Worm (Caenorhabditis elegans) whole organism, late embryonic: ENCODE measurements around the gene C05C8.8.

Experiments
- K02D7.2 ChIP-seq: sonication (generic microtip); optimal IDR thresholded peaks from 2 replicates; lab custom pipeline; 2017; ENCODE audit warnings: mild to moderate bottlenecking, missing genetic modification characterization, missing compliant biosample characterization
- ama-1 ChIP-seq: fragments of 150-350 bp; optimal IDR thresholded peaks from 2 replicates; lab custom pipeline; 2014
- che-1 ChIP-seq: sonication (generic microtip); optimal IDR thresholded peaks from 2 replicates; lab custom pipeline; 2016; ENCODE audit warnings: mild to moderate bottlenecking, missing genetic modification characterization, missing compliant biosample characterization
- fkh-10 ChIP-seq: fragments of 150-350 bp; optimal IDR thresholded peaks from 2 replicates; lab custom pipeline; 2014; ENCODE audit warnings: missing biosample characterization, missing genetic modification reagents, missing genetic modification characterization
- nhr-232 ChIP-seq: sonication (generic microtip); optimal IDR thresholded peaks from 2 replicates; lab custom pipeline; 2016; ENCODE audit warnings: missing genetic modification characterization, missing compliant biosample characterization
- pha-4 ChIP-seq: fragments of 150-350 bp; optimal IDR thresholded peaks from 2 replicates; lab custom pipeline; 2018; ENCODE audit warnings: missing biosample characterization, missing genetic modification reagents, missing genetic modification characterization
- pqm-1 ChIP-seq: sonication (generic microtip); optimal IDR thresholded peaks from 2 replicates; lab custom pipeline; 2016; ENCODE audit warnings: missing genetic modification characterization, missing compliant biosample characterization
- sox-2 ChIP-seq: fragments of 200-800 bp; sonication (Bioruptor generic); IDR thresholded peaks from 2 replicates; pipeline ENCODE4 v1.3.6; 2022; ENCODE audit warnings: missing genetic modification reagents, missing genetic modification characterization, missing compliant biosample characterization

- TF ChIP-seq che-1 (no peak), nhr-232 (tag; lab: Kevin White, UChicago) (no peak), sox-2 (GFP tag; lab: Robert Waterston, UW) (no peak), pqm-1 (tag; lab: Kevin White, UChicago) (no peak), K02D7.2 (tag; lab: Kevin White, UChicago) (no peak), ama-1 (lab: Kevin White, UChicago) (no peak), fkh-10 (GFP tag; lab: Kevin White, UChicago) (no peak), pha-4 (tag; lab: Kevin White, UChicago) (no peak)
These were observed 14.4 kb upstream of the C05C8.8 start, which contains the start of gene C13A2.6 for ce11 chrV:7269399-7269798.
